Fruit fly (Drosophila melanogaster) whole organism, embryonic: ENCODE data around the gene FucTD.

ENCODE experiments used
- CG10366 ChIP-seq: fragments of 200-800 bp; sonication (Bioruptor generic); IDR thresholded peaks from 2 replicates; pipeline ENCODE4 v1.3.6; 2022; ENCODE audit warnings: missing biosample characterization, missing genetic modification characterization
- CG12155 ChIP-seq: fragments of 200-800 bp; sonication (Bioruptor generic); optimal IDR thresholded peaks from 3 replicates; lab custom pipeline; 2016; ENCODE audit warnings: missing biosample characterization, missing genetic modification characterization
- CG7963 ChIP-seq: fragments of 200-800 bp; sonication (Bioruptor generic); IDR thresholded peaks from 3 replicates; pipeline ENCODE4 v1.3.6; 2022; ENCODE audit warnings: missing biosample characterization, missing genetic modification characterization; ENCODE audit not compliant: partially characterized antibody
- Dip3 ChIP-seq: fragments of 200-800 bp; sonication (Bioruptor generic); optimal IDR thresholded peaks from 3 replicates; lab custom pipeline; 2016; ENCODE audit warnings: missing biosample characterization, missing genetic modification characterization
- E2f1 ChIP-seq: fragments of 200-800 bp; sonication (Bioruptor generic); IDR thresholded peaks from 2 replicates; pipeline ENCODE4 v1.3.6; 2022; ENCODE audit warnings: missing biosample characterization, missing genetic modification characterization
- MTF-1 ChIP-seq: fragments of 200-800 bp; sonication (Bioruptor generic); optimal IDR thresholded peaks from 2 replicates; lab custom pipeline; 2018; ENCODE audit warnings: missing biosample characterization, mild to moderate bottlenecking, missing genetic modification characterization, borderline replicate concordance
- Optix ChIP-seq: fragments of 200-800 bp; sonication (Bioruptor generic); IDR thresholded peaks from 3 replicates; pipeline ENCODE4 v1.3.6; 2022; ENCODE audit warnings: missing biosample characterization, missing genetic modification characterization
- Poxn ChIP-seq: fragments of 200-800 bp; sonication (Bioruptor generic); IDR thresholded peaks from 2 replicates; pipeline ENCODE4 v1.3.6; 2022; ENCODE audit warnings: missing biosample characterization, missing genetic modification characterization
- Rx ChIP-seq: fragments of 200-800 bp; sonication (Bioruptor generic); IDR thresholded peaks from 2 replicates; pipeline ENCODE4 v1.3.6; 2022; ENCODE audit warnings: missing biosample characterization, missing genetic modification characterization
- dmrt99B ChIP-seq: fragments of 200-800 bp; sonication (Bioruptor generic); optimal IDR thresholded peaks from 2 replicates; lab custom pipeline; 2018; ENCODE audit warnings: missing biosample characterization, mild to moderate bottlenecking, missing genetic modification characterization, moderate library complexity
- fu2 ChIP-seq: fragments of 200-800 bp; sonication (Bioruptor generic); optimal IDR thresholded peaks from 2 replicates; lab custom pipeline; 2016; ENCODE audit warnings: missing biosample characterization, missing genetic modification characterization
- row ChIP-seq: fragments of 200-800 bp; sonication (Bioruptor generic); IDR thresholded peaks from 3 replicates; pipeline ENCODE4 v1.3.6; 2022; ENCODE audit warnings: missing biosample characterization, missing genetic modification characterization

DNA sequence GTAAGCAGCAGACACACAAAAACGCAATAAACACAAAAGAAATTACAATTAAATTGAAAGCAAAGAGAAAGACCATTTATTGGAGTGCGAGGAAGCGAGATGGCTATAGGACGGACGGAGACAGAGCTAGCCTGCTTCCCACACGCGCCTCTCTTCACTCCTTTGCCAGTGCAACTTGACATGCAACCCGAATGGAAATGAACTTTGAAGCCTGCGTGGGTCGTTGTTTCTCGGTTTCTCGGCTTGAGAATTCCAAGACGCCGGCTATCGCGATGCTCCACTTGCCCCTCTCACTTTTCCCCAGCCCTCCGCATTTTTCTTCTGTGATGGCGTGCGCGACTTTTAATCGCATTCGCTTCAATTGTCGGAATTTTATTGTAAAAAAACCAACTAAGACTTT is 35.1 kb upstream of the FucTD start:
- TF ChIP-seq fu2 (GFP tag; lab: Kevin White, UChicago) (no peak), MTF-1 (GFP tag; lab: Kevin White, UChicago) (no peak), dmrt99B (tag; lab: Kevin White, UChicago) (no peak), E2f1 (GFP tag; lab: Robert Waterston, UW) (no peak), Dip3 (GFP tag; lab: Kevin White, UChicago) (no peak), row (GFP tag; lab: Robert Waterston, UW) (no peak), Poxn (GFP tag; lab: Robert Waterston, UW) (no peak), CG12155 (GFP tag; lab: Kevin White, UChicago) (no peak), CG10366 (GFP tag; lab: Robert Waterston, UW) (no peak), CG7963 (GFP tag; lab: Robert Waterston, UW) (no peak), Rx (GFP tag; lab: Robert Waterston, UW) (no peak), Optix (GFP tag; lab: Robert Waterston, UW) (no peak)
